Worm (Caenorhabditis elegans): ENCODE measurements around the gene hum-4.
A peak's percentile ranks its signal among the peaks of the same experiment; 100 is the strongest.

Gene hum-4

DNA sequence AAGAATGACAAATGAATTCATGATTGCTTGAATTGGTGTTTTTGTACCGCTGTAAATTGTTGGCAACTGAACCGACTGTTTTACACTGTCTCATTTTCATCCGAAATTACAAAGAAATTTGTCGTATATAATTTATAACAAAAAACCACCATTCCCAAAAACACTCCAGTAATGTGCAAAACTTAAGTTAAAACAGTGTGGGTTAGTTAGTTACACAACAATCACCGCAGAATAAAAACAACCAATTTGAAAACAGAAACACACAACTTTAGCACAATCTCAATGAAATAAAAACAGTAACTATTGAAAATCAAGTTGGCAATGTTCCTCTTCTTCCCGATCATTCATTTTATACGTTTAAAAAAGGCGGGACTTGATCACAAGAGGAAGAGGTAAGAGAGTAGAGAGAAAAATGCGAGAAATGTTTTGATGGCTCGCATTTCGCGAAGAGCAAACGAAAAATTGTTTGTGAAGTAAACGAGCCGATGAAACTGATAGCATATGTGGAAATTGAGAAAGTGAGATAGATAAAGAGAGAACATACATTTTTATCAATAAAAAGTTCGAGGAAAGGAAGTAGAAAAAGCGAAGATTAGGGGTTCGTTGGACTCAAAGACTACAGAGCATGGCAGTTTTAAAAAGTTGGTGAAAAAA, 25.6 kb downstream of the hum-4 start, which contains the start of gene F08B12.4:
TSS of gene F08B12.4 (minus strand) at position 51 of the 654 bp plus-strand sequence.
- peak; percentile 88 for TF ChIP-seq fos-1 (tag; optimal IDR thresholded peaks at IDR 0.05)
- TF ChIP-seq lsy-2 (tag; optimal IDR thresholded peaks at IDR 0.05) = peak in 1 of 2 experiments; percentile 5
- TF ChIP-seq mdl-1 (tag; optimal IDR thresholded peaks at IDR 0.05) = no peak
- TF ChIP-seq nhr-129 (tag; optimal IDR thresholded peaks at IDR 0.05) = peak; percentile 31
- peak; percentile 78 for TF ChIP-seq ama-1 (optimal IDR thresholded peaks at IDR 0.05)
- peak; percentile 59 for TF ChIP-seq F13H6.1 (tag; optimal IDR thresholded peaks at IDR 0.05)
- no peak for TF ChIP-seq blmp-1 (tag; optimal IDR thresholded peaks at IDR 0.05; ENCODE audit: insufficient read depth)
- peak; percentile 16 for TF ChIP-seq crh-2 (tag; optimal IDR thresholded peaks at IDR 0.05)
- TF ChIP-seq dmd-4 (tag; optimal IDR thresholded peaks at IDR 0.05) = no peak
- peak; percentile 24 for TF ChIP-seq C34F6.9 (tag; optimal IDR thresholded peaks at IDR 0.05)
- peak; percentile 36 for TF ChIP-seq sma-9 (GFP tag; optimal IDR thresholded peaks at IDR 0.05)
- TF ChIP-seq sma-9 (tag; optimal IDR thresholded peaks at IDR 0.05) = no peak
- no peak for TF ChIP-seq ZK546.5 (tag; optimal IDR thresholded peaks at IDR 0.05)
- peak; percentile 6 for TF ChIP-seq gmeb-1 (tag; optimal IDR thresholded peaks at IDR 0.05)

DNA sequence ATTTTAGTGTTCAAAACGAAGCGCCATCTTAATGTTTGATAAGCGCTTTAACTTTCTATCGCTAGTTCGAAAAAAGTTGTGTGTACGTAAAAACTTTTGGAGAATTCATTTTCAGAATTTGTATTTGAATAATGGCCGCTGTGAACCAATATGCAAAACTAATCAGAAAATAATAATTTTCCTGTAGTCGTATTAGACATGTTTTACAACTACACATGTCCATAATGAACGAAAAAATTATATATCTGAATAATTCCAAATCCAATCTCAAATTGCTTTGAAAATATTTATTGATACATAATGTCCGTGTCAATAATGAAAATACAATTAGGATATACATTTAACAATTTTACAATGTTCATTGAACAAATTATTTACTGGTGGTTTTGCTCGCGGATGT, 26.6 kb downstream of the hum-4 start:
- TF ChIP-seq sma-3 (GFP tag; optimal IDR thresholded peaks at IDR 0.05) = peak; percentile 7
- TF ChIP-seq unc-39 (tag; optimal IDR thresholded peaks at IDR 0.05) = no peak
- TF ChIP-seq sma-9 (GFP tag; optimal IDR thresholded peaks at IDR 0.05) = no peak
- TF ChIP-seq sma-9 (tag; optimal IDR thresholded peaks at IDR 0.05) = no peak
- TF ChIP-seq fos-1 (tag; optimal IDR thresholded peaks at IDR 0.05) = peak; percentile 9
- TF ChIP-seq nhr-21 (tag; optimal IDR thresholded peaks at IDR 0.05) = no peak
- TF ChIP-seq unc-55 (GFP tag; optimal IDR thresholded peaks at IDR 0.05) = no peak

DNA sequence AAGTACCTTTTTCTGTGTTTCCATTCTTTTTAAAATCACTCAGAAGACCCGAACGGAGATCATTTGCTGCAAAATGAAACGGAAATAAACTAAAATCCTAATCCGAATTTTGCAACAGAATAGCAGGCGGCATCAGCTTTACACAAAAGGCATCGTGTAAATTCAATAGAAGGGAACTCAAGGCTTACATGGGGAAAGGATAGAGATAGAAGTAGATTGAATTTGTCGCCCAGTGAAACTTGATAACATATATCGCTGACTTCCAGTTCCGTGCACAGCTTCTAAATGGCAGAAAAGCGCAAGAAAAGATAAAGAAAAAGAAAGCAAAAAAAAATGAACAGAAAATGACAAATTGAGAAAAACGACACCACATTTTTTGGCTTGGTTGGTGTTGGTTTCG, 27.5 kb downstream of the hum-4 start, which contains the start of gene slo-2:
TSS of gene slo-2 (minus strand) at position 24 of the 400 bp plus-strand sequence.
- TF ChIP-seq sma-9 (GFP tag; optimal IDR thresholded peaks at IDR 0.05) (peak; percentile 25), sma-9 (tag; optimal IDR thresholded peaks at IDR 0.05) (no peak), nhr-21 (tag; optimal IDR thresholded peaks at IDR 0.05) (no peak), zag-1 (tag; optimal IDR thresholded peaks at IDR 0.05) (no peak)

DNA sequence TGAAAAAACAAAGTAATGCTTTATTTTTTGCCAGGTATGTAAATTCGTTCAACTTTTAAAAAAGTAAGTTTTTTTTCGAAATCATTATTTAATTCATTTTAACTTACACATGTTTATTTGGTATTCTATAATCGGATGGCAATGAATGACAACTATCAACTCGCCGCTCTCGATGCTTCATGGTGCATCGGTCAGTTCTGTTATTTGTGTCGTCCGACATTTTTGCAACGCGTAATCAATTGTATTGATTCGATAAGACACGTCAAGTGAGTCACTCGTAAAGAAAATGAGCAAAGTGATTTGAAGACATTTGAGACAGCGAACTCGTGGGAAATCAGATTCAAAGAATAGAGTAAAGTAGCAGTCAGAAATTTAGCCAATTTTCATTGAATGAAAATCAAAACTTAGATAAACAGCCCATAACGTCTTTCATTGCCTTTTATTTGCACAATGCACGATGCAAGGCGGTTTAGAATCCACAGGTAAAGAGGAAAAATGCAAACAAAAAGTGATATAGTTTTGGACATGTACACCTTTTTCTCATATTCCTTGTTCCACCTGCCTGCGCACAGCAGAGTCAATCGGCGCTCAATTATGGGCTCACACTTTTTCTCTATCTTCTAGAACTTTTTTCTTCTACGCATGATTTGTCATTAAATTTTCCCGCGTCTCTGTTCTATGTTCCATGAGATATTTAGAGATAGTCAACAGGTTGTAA, 32.8 kb downstream of the hum-4 start:
- peak; percentile 22 for TF ChIP-seq C34F6.9 (tag; optimal IDR thresholded peaks at IDR 0.05)
- TF ChIP-seq nhr-21 (tag; optimal IDR thresholded peaks at IDR 0.05) = no peak
- peak; percentile 77 for TF ChIP-seq fos-1 (tag; optimal IDR thresholded peaks at IDR 0.05)
- TF ChIP-seq unc-62 (GFP tag; optimal IDR thresholded peaks at IDR 0.05) = no peak

DNA sequence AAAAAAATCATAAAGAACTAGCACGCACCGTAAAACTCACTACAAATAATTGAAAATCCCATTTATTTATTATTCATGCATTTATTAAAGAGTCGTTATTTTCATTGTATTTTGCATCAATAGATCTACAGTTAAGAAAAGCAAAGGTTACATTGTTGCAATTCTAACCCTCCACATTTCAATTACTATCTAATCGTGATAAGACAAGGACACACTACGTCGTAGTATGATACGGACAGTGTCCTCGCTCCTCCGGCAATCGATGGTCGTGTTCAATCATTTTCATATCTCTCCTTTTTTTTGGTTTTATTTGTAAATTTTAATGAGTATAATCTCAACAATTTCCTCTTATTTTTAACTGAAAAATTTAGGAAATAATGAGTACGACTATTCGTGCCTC, 40.5 kb downstream of the hum-4 start, which contains the start of gene prx-12:
TSS of gene prx-12 (plus strand) at position 371 of the 400 bp plus-strand sequence.
- peak; percentile 12 for TF ChIP-seq sma-3 (GFP tag; optimal IDR thresholded peaks at IDR 0.05)
- no peak for TF ChIP-seq nhr-10 (tag; optimal IDR thresholded peaks at IDR 0.05)
- TF ChIP-seq zag-1 (tag; optimal IDR thresholded peaks at IDR 0.05) = no peak
- peak; percentile 45 for TF ChIP-seq fos-1 (tag; optimal IDR thresholded peaks at IDR 0.05)

DNA sequence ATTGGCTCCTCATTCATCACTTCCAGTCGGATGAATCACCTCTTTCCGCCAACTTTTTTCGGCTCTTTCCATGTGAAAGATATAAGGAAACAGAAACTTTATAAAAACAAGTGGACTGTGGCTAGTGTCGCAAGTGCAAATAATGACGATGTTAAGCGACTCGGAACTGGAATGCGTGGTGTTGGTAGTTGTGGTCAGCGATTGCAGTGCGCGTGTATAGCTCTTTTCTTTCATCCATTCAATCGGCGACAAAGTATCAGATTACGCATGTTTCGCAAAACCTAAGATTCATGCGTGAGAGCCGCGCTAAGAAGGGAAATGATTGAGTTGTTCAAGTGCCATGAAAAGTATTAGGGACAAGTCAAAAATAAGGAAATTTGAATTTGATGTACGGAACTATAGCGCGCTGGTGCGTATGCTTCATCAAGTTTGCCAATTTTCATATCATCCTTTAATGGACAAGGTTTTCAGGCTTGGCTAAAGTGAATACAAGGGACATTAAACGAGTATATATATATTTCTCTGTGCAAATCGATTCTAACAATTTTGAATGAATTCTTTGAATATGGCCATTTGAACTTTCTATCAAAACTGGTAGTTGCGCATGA, 45.6 kb downstream of the hum-4 start:
- no peak for TF ChIP-seq ceh-82 (tag; optimal IDR thresholded peaks at IDR 0.05)
- TF ChIP-seq nhr-77 (tag; optimal IDR thresholded peaks at IDR 0.05) = no peak
- no peak for TF ChIP-seq ztf-1 (GFP tag; conservative IDR thresholded peaks at IDR 0.05)
- no peak for TF ChIP-seq nhr-11 (tag; optimal IDR thresholded peaks at IDR 0.05)
- no peak for TF ChIP-seq sem-4 (tag; optimal IDR thresholded peaks at IDR 0.05)
- no peak for TF ChIP-seq nhr-21 (tag; optimal IDR thresholded peaks at IDR 0.05)
- TF ChIP-seq lin-11 (tag; optimal IDR thresholded peaks at IDR 0.05) = no peak
- no peak for TF ChIP-seq mab-5 (tag; optimal IDR thresholded peaks at IDR 0.05)
- TF ChIP-seq Y55F3AM.14 (GFP tag; optimal IDR thresholded peaks at IDR 0.05) = no peak
- no peak for TF ChIP-seq lin-13 (GFP tag; optimal IDR thresholded peaks at IDR 0.05)
- no peak for TF ChIP-seq unc-39 (tag; optimal IDR thresholded peaks at IDR 0.05)
- no peak for TF ChIP-seq R02D3.7 (tag; optimal IDR thresholded peaks at IDR 0.05)
- TF ChIP-seq elt-3 (tag; optimal IDR thresholded peaks at IDR 0.05) = no peak
- TF ChIP-seq egl-27 (tag; optimal IDR thresholded peaks at IDR 0.05) = no peak

All from whole organism, L2 larva.